Worm (Caenorhabditis elegans) whole organism, young adult: ENCODE data around the gene ZK897.10.

ENCODE experiments used
- egl-44 ChIP-seq: fragments of 200-800 bp; sonication (Bioruptor generic); IDR thresholded peaks from 2 replicates; pipeline ENCODE4 v1.3.6; 2022; ENCODE audit warnings: missing genetic modification reagents, missing genetic modification characterization, missing compliant biosample characterization
- egrh-3 ChIP-seq: fragments of 200-800 bp; sonication (Bioruptor generic); IDR thresholded peaks from 2 replicates; pipeline ENCODE4 v1.3.6; 2022; ENCODE audit warnings: missing genetic modification reagents, missing genetic modification characterization, missing compliant biosample characterization

DNA sequence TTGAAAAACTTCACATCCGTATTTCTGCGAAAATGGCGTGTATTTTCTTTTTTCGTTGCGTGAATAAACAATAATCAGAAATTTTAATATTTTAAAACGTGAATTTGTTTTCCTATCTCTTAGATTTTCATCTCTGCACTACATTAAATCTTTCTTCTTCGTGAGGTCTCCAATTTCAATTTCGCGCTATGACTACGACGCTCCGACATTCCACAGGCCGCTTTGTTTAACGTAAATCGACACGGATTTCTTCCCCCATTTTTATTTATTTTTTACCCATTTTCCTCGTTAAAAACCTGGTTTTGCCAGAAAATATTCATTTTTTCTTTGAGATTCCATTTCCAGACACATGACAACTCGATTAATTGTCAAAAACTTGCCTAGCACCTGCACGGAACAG lies 40.5 kb upstream of the ZK897.10 start, which contains the start of the genes T23F6.3 and rbd-1:
- TF ChIP-seq egl-44 (GFP tag; lab: Robert Waterston, UW) (no peak), egrh-3 (no peak)
